Worm (Caenorhabditis elegans): Measurements from ENCODE around the gene srg-67.
A peak's percentile ranks its signal among the peaks of the same experiment; 100 is the strongest.

Gene srg-67

DNA sequence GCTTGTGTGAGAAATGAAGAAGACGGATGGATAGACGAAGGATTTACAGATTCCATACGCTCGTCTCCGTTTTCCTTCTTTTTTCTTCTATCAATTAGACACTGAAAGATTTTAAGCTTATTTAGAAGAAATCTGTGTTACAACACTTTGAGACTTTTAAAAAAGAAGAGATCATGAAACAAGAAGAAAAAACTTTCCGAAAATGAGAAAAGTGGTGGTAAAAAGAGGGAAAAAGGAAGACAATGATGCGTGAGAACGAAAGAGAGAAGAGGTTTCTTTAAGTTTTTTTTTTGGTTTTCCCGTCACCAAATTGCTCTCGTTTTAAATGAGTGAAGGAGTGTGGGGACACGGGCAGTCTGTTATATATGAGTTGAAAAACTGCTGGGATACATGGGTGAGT lies 9.2 kb downstream of the srg-67 start, which contains the start of gene glc-3:
Gene glc-3 (minus strand): TSS at position 101 of the 400 bp plus-strand sequence.
- TF ChIP-seq sup-37 (GFP tag; optimal IDR thresholded peaks at IDR 0.05) (no peak), lin-35 (GFP tag; optimal IDR thresholded peaks at IDR 0.05) (no peak)

DNA sequence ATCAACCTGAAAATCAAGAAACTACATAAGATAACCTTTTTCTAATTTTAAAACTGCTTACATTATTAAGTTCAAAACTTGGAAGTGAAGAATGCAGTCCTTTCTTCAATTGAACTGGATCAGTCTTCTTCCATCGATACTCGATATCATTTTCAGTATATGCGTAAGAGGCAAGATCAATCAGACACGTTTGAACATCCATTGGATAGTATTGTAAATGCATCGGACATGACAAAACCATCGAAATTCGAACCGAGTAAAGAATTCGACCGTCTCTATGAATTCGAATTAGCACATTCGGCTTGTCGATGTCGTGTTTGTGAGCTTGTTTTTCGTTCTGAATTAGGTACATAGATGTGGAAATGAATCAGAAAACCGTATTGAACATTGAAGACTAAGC lies 12.1 kb downstream of the srg-67 start:
- TF ChIP-seq mdl-1 (tag; optimal IDR thresholded peaks at IDR 0.05), result no peak
- TF ChIP-seq zag-1 (tag; optimal IDR thresholded peaks at IDR 0.05), result no peak
- TF ChIP-seq sup-37 (GFP tag; optimal IDR thresholded peaks at IDR 0.05), result no peak
- TF ChIP-seq lin-13 (GFP tag; optimal IDR thresholded peaks at IDR 0.05), result no peak
- no peak for TF ChIP-seq C34B4.2 (tag; optimal IDR thresholded peaks at IDR 0.05)
- no peak for TF ChIP-seq snu-23 (GFP tag; optimal IDR thresholded peaks at IDR 0.05)
- no peak for TF ChIP-seq sptf-1 (tag; optimal IDR thresholded peaks at IDR 0.05)
- TF ChIP-seq tbx-2 (tag; optimal IDR thresholded peaks at IDR 0.05), result no peak
- no peak for TF ChIP-seq blmp-1 (tag; optimal IDR thresholded peaks at IDR 0.05)
- no peak for TF ChIP-seq nhr-11 (tag; optimal IDR thresholded peaks at IDR 0.05)
- TF ChIP-seq lin-15B (tag; optimal IDR thresholded peaks at IDR 0.05), result no peak
- TF ChIP-seq hlh-4 (tag; optimal IDR thresholded peaks at IDR 0.05), result no peak
- no peak for TF ChIP-seq irx-1 (tag; optimal IDR thresholded peaks at IDR 0.05)
- no peak for TF ChIP-seq lsy-2 (tag; optimal IDR thresholded peaks at IDR 0.05)
- TF ChIP-seq pax-3 (tag; optimal IDR thresholded peaks at IDR 0.05), result no peak
- TF ChIP-seq unc-98 (GFP tag; IDR thresholded peaks at IDR 0.05), result no peak
- TF ChIP-seq nhr-85 (tag), result no peak
- TF ChIP-seq efl-3 (GFP tag; optimal IDR thresholded peaks at IDR 0.05), result no peak

DNA sequence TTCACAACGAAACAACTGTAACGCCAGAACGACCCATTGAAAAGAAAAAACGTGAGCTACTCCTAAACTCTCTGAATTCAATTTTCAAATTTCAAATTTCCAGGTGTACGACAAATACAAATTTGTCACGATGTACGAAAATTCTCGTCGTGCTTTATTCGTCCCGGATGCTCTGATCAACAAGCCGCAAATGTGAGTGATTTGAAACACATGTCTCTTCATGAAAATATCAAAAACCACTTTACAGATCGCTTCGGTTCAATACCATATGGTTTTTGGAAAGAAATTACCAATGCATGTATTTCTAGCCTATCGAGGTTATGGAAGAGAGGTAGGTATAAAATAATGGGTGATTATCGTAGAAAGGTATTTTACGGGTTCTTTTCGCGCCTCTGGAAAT lies 15.7 kb downstream of the srg-67 start:
- TF ChIP-seq dsc-1 (tag; optimal IDR thresholded peaks at IDR 0.05) (peak; percentile 89), fkh-4 (tag; optimal IDR thresholded peaks at IDR 0.05; ENCODE audit: borderline replicate concordance) (peak; percentile 63), snpc-4 (tag; optimal IDR thresholded peaks at IDR 0.05) (no peak)

DNA sequence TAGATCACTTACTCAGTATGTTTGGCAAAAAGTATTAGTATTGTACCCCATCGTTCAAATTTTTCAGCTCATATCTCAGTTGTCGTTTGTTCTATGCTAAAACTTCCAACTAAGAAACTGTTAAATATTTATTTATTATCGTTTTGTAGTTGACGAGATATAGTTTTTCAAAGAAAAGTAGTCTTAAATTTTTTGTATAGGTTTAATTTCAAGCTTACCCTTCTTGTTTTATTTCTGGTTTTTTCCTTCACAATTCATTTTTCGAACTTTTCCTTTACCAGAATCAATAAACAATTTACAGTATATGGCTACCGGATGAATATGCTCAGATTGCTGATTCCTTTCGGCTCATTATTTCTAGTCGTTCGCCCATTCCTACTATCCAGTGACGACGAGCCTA lies 17.0 kb downstream of the srg-67 start, which contains the start of gene F08F3.1:
Gene F08F3.1 (plus strand): TSS at position 301 of the 400 bp plus-strand sequence.
- TF ChIP-seq C04F5.9 (tag; optimal IDR thresholded peaks at IDR 0.05) (no peak), swsn-7 (tag; optimal IDR thresholded peaks at IDR 0.05) (no peak), hpl-2 (GFP tag; optimal IDR thresholded peaks at IDR 0.05) (no peak), dpl-1 (GFP tag; optimal IDR thresholded peaks at IDR 0.05) (no peak)

DNA sequence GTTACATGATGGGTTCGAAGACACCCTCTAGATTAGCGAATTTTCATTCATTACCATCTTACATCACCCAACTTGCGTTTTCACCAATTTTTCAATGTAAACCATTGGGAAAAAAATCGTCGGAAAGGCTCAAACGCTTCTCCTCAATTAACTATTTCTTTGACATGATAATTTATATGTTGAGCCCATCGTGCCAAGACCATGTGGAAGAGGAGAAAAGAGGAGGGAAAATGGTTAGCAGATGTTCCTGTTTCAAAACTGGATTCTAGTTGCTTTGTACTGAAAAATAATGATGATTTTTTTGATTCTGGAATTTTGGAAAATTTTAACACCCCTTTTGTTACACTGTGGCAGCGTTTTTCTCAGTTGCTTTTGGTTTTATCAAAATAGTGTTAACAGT lies 18.8 kb downstream of the srg-67 start:
- TF ChIP-seq dsc-1 (tag; optimal IDR thresholded peaks at IDR 0.05) (peak; percentile 56), fkh-4 (tag; optimal IDR thresholded peaks at IDR 0.05; ENCODE audit: borderline replicate concordance) (peak; percentile 19), lsy-2 (tag; optimal IDR thresholded peaks at IDR 0.05) (no peak)

DNA sequence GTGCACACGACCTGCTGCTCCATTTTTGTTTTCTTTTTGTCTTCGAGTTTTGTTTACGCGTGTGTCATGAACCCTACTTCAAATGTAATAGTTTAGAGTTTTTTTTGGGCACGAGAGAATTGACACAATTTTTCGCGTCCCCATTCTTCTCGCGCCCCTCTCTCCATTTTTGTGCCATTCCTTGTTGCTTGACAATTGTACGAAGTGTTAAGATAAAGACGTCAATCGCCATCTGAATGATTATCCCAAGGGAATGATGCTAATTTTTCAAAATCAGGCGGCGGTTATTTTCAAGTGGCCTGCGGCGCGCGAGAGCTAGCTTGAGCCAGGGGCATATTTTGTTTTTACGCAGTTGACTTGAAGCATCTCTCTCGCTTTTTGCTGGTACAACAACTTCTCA lies 20.4 kb downstream of the srg-67 start:
- no peak for TF ChIP-seq aha-1 (tag; optimal IDR thresholded peaks at IDR 0.05)
- TF ChIP-seq lin-14 (GFP tag; optimal IDR thresholded peaks at IDR 0.05), result peak; percentile 28
- TF ChIP-seq nhr-76 (tag; optimal IDR thresholded peaks at IDR 0.05), result no peak
- no peak for TF ChIP-seq efl-3 (GFP tag; optimal IDR thresholded peaks at IDR 0.05)
- TF ChIP-seq mab-9 (GFP tag; IDR thresholded peaks at IDR 0.05), result 0 out of 2 replicates have a peak, but pooled peaks have one; percentile 11

DNA sequence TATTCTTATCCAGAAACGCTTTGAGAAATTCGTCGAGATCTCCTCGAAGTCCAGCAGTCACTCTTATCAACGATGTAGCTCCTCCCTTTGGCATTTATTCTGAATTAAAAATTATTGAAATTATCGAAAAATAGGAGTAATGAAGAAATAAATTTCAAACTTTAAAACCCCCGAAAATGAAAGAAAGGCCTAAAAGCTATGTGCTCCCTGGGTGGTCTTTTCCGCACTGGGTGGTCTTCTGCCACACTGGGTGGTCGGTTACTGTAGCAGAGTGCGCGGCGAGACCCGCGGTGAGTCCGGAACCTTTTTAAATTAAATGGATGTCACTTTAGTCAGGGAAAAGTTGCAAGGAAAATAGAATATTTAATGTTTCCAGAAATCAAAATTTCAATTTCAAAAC lies 23.7 kb downstream of the srg-67 start, which contains the start of gene snpc-1.3:
Gene snpc-1.3 (minus strand): TSS at position 101 of the 400 bp plus-strand sequence.
- TF ChIP-seq unc-130 (tag; optimal IDR thresholded peaks at IDR 0.05) (no peak), dpl-1 (GFP tag; optimal IDR thresholded peaks at IDR 0.05) (no peak), blmp-1 (tag; optimal IDR thresholded peaks at IDR 0.05) (no peak), C16A3.4 (tag; optimal IDR thresholded peaks at IDR 0.05) (no peak), efl-3 (GFP tag; optimal IDR thresholded peaks at IDR 0.05) (no peak), aha-1 (tag; optimal IDR thresholded peaks at IDR 0.05) (no peak), F16B12.6 (tag; optimal IDR thresholded peaks at IDR 0.05) (no peak), ceh-88 (GFP tag; IDR thresholded peaks at IDR 0.05) (no peak), mef-2 (tag; optimal IDR thresholded peaks at IDR 0.05) (no peak), unc-98 (GFP tag; IDR thresholded peaks at IDR 0.05) (no peak), sox-4 (tag; optimal IDR thresholded peaks at IDR 0.05) (no peak)

Data from whole organism, L1 larva.